Fruit fly (Drosophila melanogaster): ENCODE data around the gene CG32638.

Gene CG32638

dm6 chrX:13094085-13094764, 34.4 kb downstream of the CG32638 start, which contains the start of gene CG2200 (continued):
- 0 out of 3 replicates have a peak, but pooled peaks have one; percentile 30 for TF ChIP-seq CG11456 (GFP tag; IDR thresholded peaks at IDR 0.05)
- TF ChIP-seq row (GFP tag; IDR thresholded peaks at IDR 0.05) = peak; percentile 65
- peak; percentile 73 for TF ChIP-seq unc-4 (GFP tag; IDR thresholded peaks at IDR 0.05; ENCODE audit: partially characterized antibody)
- TF ChIP-seq B-H1 (GFP tag; IDR thresholded peaks at IDR 0.05) = peak; percentile 24; the same call in 1 of the 3 replicates
- peak; percentile 76 for TF ChIP-seq nerfin-2 (GFP tag; IDR thresholded peaks at IDR 0.05; ENCODE audit: partially characterized antibody)
- peak; percentile 44 for TF ChIP-seq grau (tag; optimal IDR thresholded peaks at IDR 0.05)
- TF ChIP-seq CG14710 (tag; optimal IDR thresholded peaks at IDR 0.05) = peak; percentile 39
- TF ChIP-seq Rx (GFP tag; IDR thresholded peaks at IDR 0.05) = peak; percentile 37; the same call in 1 of the 2 replicates
- no peak for TF ChIP-seq tin (GFP tag; optimal IDR thresholded peaks at IDR 0.05)
- TF ChIP-seq cad (GFP tag; optimal IDR thresholded peaks at IDR 0.05) = peak; percentile 13
- TF ChIP-seq odd (GFP tag; optimal IDR thresholded peaks at IDR 0.05) = no peak
- TF ChIP-seq BtbVII (GFP tag; optimal IDR thresholded peaks at IDR 0.05) = no peak
- peak; percentile 51 for TF ChIP-seq CG3847 (GFP tag; IDR thresholded peaks at IDR 0.05)
- TF ChIP-seq gsb-n (tag; optimal IDR thresholded peaks at IDR 0.05) = no peak
- TF ChIP-seq nerfin-1 (tag; optimal IDR thresholded peaks at IDR 0.05) = peak; percentile 6
- TF ChIP-seq CG10321 (GFP tag; IDR thresholded peaks at IDR 0.05) = no peak
- no peak for TF ChIP-seq Optix (GFP tag; IDR thresholded peaks at IDR 0.05)
- peak; percentile 37 for TF ChIP-seq CG13424 (tag; optimal IDR thresholded peaks at IDR 0.05)
- peak; percentile 32; the same call in 1 of the 2 replicates for TF ChIP-seq CG10366 (GFP tag; IDR thresholded peaks at IDR 0.05)
- no peak for TF ChIP-seq CG6175 (GFP tag; IDR thresholded peaks at IDR 0.05)
- no peak for TF ChIP-seq HHEX (GFP tag; optimal IDR thresholded peaks at IDR 0.05)
- peak; percentile 85 for TF ChIP-seq sd (tag; optimal IDR thresholded peaks at IDR 0.05)
- TF ChIP-seq otp (GFP tag; IDR thresholded peaks at IDR 0.05) = no peak
- TF ChIP-seq ssp (GFP tag; IDR thresholded peaks at IDR 0.05) = no peak
- TF ChIP-seq Pdp1 (GFP tag; optimal IDR thresholded peaks at IDR 0.05) = peak; percentile 22 to 37
- TF ChIP-seq pnt (GFP tag; optimal IDR thresholded peaks at IDR 0.05) = no peak
- peak; percentile 5 for TF ChIP-seq Chrac-16 (GFP tag; optimal IDR thresholded peaks at IDR 0.05)
- peak; percentile 29 for TF ChIP-seq bcd (GFP tag; optimal IDR thresholded peaks at IDR 0.05)
- TF ChIP-seq CG16863 (GFP tag; optimal IDR thresholded peaks at IDR 0.05) = peak; percentile 5
- TF ChIP-seq Hsf (GFP tag; optimal IDR thresholded peaks at IDR 0.05) = peak; percentile 13
- TF ChIP-seq CG8359 (GFP tag; optimal IDR thresholded peaks at IDR 0.05; ENCODE audit: borderline replicate concordance) = no peak
- no peak for TF ChIP-seq pan (optimal IDR thresholded peaks at IDR 0.05)
- TF ChIP-seq pan (GFP tag; optimal IDR thresholded peaks at IDR 0.05 in 1 of 2, IDR thresholded peaks at IDR 0.05 in 1 of 2) = peak in 1 of 2 experiments; percentile 51
- TF ChIP-seq CG9817 (tag; optimal IDR thresholded peaks at IDR 0.05) = peak; percentile 3
- no peak for TF ChIP-seq Hey (tag; optimal IDR thresholded peaks at IDR 0.05)
- no peak for TF ChIP-seq CTCF (GFP tag; optimal IDR thresholded peaks at IDR 0.05)
- peak; percentile 35 for TF ChIP-seq CHES-1-like (GFP tag; optimal IDR thresholded peaks at IDR 0.05)
- peak; percentile 0 for TF ChIP-seq her (GFP tag; optimal IDR thresholded peaks at IDR 0.05)
- TF ChIP-seq Six4 (GFP tag; optimal IDR thresholded peaks at IDR 0.05) = peak; percentile 31
- TF ChIP-seq Meics (GFP tag; optimal IDR thresholded peaks at IDR 0.05) = peak; percentile 31
- TF ChIP-seq Scr (GFP tag; IDR thresholded peaks at IDR 0.05; ENCODE audit: partially characterized antibody) = peak; percentile 88
- peak; percentile 66 for TF ChIP-seq Dp (GFP tag; optimal IDR thresholded peaks at IDR 0.05)
- no peak for TF ChIP-seq prd (optimal IDR thresholded peaks at IDR 0.05)
- TF ChIP-seq prd (GFP tag; IDR thresholded peaks at IDR 0.05) = peak; percentile 38; the same call in 1 of the 3 replicates
- peak; percentile 15 for TF ChIP-seq Dip3 (GFP tag; optimal IDR thresholded peaks at IDR 0.05)
- no peak for TF ChIP-seq CG11093 (GFP tag; IDR thresholded peaks at IDR 0.05)
- TF ChIP-seq CG7963 (GFP tag; IDR thresholded peaks at IDR 0.05; ENCODE audit: partially characterized antibody) = peak; percentile 71
- TF ChIP-seq CoRest (tag; optimal IDR thresholded peaks at IDR 0.05) = peak; percentile 34
- TF ChIP-seq slbo (GFP tag; IDR thresholded peaks at IDR 0.05) = peak; percentile 66
- TF ChIP-seq kay (GFP tag; optimal IDR thresholded peaks at IDR 0.05) = no peak
